Worm (Caenorhabditis elegans): ENCODE data around the gene C05D12.4.

C05D12.4 gene

DNA sequence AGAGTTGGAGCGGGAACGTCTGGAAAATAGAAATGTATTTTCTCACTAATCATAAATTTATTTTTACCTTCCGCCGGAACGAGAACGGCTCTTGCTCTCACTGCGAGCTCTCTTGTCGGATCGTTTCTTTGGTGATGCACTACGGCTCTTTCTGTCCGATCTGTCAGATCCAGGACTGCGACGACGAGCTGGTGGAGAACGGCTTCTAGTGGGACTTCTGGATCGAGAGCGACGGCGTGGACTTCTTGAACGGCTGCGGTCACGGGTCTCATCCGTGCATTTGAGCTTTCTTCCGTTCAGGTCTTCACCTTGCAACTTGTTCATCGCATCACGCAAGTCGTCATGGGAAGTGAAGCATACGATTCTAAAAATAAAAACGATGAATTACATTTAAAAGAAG, 20.1 kb downstream of the C05D12.4 start:
- no peak for TF ChIP-seq F13C5.2 (tag; optimal IDR thresholded peaks at IDR 0.05)
- no peak for TF ChIP-seq ama-1 (optimal IDR thresholded peaks at IDR 0.05)
- no peak for TF ChIP-seq tbx-11 (GFP tag; IDR thresholded peaks at IDR 0.05)
- TF ChIP-seq tbx-37 (GFP tag; conservative IDR thresholded peaks at IDR 0.05), result no peak
- no peak for TF ChIP-seq hmbx-1 (tag; optimal IDR thresholded peaks at IDR 0.05)
- no peak for TF ChIP-seq flt-1 (GFP tag; IDR thresholded peaks at IDR 0.05)
- TF ChIP-seq pes-1 (GFP tag; IDR thresholded peaks at IDR 0.05), result no peak
- no peak for TF ChIP-seq B0310.2 (tag; optimal IDR thresholded peaks at IDR 0.05)
- no peak for TF ChIP-seq ceh-13 (GFP tag; optimal IDR thresholded peaks at IDR 0.05)
- TF ChIP-seq ceh-36 (tag; optimal IDR thresholded peaks at IDR 0.05), result no peak

DNA sequence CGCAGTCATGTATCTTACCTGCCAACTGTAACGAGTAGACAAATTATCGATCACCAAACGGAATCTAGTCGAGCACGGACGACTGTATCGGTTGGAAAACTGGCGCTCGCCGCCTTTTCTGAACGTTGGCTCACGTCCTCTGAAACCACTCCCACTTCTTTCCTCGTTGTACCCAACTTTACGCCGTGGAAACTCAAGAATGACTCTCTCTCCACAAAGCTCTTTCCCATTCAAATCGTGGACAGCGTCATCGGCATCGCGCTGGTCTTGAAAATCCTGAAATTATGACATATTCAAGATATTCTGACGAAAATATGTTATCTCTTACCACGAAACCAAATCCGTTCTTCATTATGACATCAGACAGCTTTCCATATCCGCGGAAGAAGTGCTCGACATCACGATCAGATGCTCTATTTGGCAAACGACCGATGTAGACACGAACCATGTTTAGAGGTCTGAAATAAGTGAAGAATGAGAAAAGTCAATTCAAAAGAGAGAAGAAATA, 20.9 kb downstream of the C05D12.4 start, which contains the start of gene rsp-2:
Gene rsp-2 (minus strand): TSS at position 458 of the 508 bp plus-strand sequence.
- TF ChIP-seq aly-1 (tag; optimal IDR thresholded peaks at IDR 0.05), result no peak
- TF ChIP-seq hmg-4 (GFP tag; optimal IDR thresholded peaks at IDR 0.05), result no peak
- no peak for TF ChIP-seq pes-1 (GFP tag; IDR thresholded peaks at IDR 0.05)
- no peak for TF ChIP-seq tra-4 (tag; optimal IDR thresholded peaks at IDR 0.05)
- no peak for TF ChIP-seq B0310.2 (tag; optimal IDR thresholded peaks at IDR 0.05)
- TF ChIP-seq hnd-1 (tag; optimal IDR thresholded peaks at IDR 0.05), result no peak

DNA sequence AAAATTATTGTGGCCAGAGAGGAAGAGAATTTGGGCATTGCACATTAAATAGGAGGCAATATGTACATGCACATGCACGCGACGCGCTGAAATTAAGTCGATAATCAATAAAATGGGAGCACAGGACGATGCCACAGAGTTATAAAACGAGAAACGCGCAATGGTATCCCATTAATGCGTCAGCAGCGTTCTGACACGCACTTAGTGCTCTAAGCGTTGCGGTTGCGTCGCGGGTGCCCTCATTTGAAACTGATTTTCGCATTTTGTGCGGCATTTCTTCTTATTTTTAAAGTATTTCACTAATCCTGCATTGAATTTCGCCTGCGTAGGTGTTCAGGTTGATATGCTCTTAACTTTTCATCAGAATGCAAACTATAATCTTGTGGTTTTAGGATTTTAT, 21.3 kb downstream of the C05D12.4 start, which contains the start of gene rsp-1:
Gene rsp-1 (plus strand): TSS at position 338 of the 400 bp plus-strand sequence.
- peak; percentile 48; the same call in 1 of the 2 replicates for TF ChIP-seq scrt-1 (GFP tag; IDR thresholded peaks at IDR 0.05)
- TF ChIP-seq ceh-36 (tag; optimal IDR thresholded peaks at IDR 0.05), result peak; percentile 62
- no peak for TF ChIP-seq hmbx-1 (tag; optimal IDR thresholded peaks at IDR 0.05)
- TF ChIP-seq tra-4 (tag; optimal IDR thresholded peaks at IDR 0.05), result peak; percentile 30
- TF ChIP-seq ama-1 (optimal IDR thresholded peaks at IDR 0.05), result no peak
- TF ChIP-seq F13C5.2 (tag; optimal IDR thresholded peaks at IDR 0.05), result peak; percentile 4
- no peak for TF ChIP-seq B0310.2 (tag; optimal IDR thresholded peaks at IDR 0.05)
- TF ChIP-seq aly-1 (tag; optimal IDR thresholded peaks at IDR 0.05), result peak; percentile 73
- TF ChIP-seq ets-7 (tag; optimal IDR thresholded peaks at IDR 0.05), result no peak
- TF ChIP-seq tbx-37 (GFP tag; conservative IDR thresholded peaks at IDR 0.05), result 0 out of 2 replicates have a peak, but pooled peaks have one; percentile 8
- TF ChIP-seq hnd-1 (tag; optimal IDR thresholded peaks at IDR 0.05), result no peak
- TF ChIP-seq pes-1 (GFP tag; IDR thresholded peaks at IDR 0.05), result peak; percentile 54; the same call in 1 of the 2 replicates
- TF ChIP-seq ceh-13 (GFP tag; optimal IDR thresholded peaks at IDR 0.05), result no peak
- no peak for TF ChIP-seq flt-1 (GFP tag; IDR thresholded peaks at IDR 0.05)
- TF ChIP-seq sea-1 (GFP tag; conservative IDR thresholded peaks at IDR 0.05), result no peak
- peak; percentile 55 for TF ChIP-seq hmg-4 (GFP tag; optimal IDR thresholded peaks at IDR 0.05)
- no peak for TF ChIP-seq tbx-11 (GFP tag; IDR thresholded peaks at IDR 0.05)

DNA sequence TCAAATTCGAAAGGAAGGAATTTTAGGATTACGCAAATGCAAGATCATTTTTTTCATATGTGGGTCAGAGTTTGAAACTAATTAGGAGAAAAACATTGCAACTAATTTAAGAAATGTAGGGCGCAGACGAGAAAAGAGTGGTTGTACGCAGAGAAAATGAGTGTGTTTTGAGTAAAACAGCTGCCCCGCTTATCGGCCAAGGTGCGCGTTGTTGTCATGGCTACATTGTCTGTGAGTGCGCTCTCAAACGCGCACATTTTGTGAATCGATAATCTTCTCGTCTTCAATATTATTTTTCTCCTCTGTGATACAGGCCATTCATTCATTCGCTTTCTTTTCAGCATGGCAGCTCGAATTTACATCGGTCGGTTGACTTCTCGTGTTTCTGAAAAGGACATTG, 22.0 kb downstream of the C05D12.4 start:
- TF ChIP-seq sea-1 (GFP tag; conservative IDR thresholded peaks at IDR 0.05), result no peak
- no peak for TF ChIP-seq ceh-13 (GFP tag; optimal IDR thresholded peaks at IDR 0.05)
- TF ChIP-seq flt-1 (GFP tag; IDR thresholded peaks at IDR 0.05), result no peak
- no peak for TF ChIP-seq ets-7 (tag; optimal IDR thresholded peaks at IDR 0.05)

DNA sequence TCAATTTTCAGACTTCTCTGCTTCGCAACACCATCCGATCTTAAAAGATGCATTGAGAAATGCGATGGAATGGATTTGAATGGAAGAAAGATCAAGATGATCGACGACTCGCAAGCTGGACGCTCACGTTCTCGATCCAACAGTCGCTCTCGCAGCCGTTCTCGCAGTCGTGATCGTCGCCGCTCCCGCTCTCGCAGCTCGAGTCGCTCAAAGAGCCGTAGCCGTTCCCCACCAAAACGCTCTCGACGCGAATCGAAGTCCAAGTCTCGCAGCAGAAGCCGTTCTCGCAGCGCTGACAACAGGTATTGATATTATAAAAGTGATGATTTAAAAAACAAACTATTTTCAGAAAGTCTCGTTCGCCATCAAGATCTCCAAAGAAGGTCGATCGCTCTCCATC, 23.5 kb downstream of the C05D12.4 start:
- TF ChIP-seq ama-1 (optimal IDR thresholded peaks at IDR 0.05) (no peak), tra-4 (tag; optimal IDR thresholded peaks at IDR 0.05) (no peak), ets-7 (tag; optimal IDR thresholded peaks at IDR 0.05) (no peak), hmg-4 (GFP tag; optimal IDR thresholded peaks at IDR 0.05) (no peak), sea-1 (GFP tag; conservative IDR thresholded peaks at IDR 0.05) (no peak), hnd-1 (tag; optimal IDR thresholded peaks at IDR 0.05) (no peak), aly-1 (tag; optimal IDR thresholded peaks at IDR 0.05) (no peak), scrt-1 (GFP tag; IDR thresholded peaks at IDR 0.05) (no peak), ceh-13 (GFP tag; optimal IDR thresholded peaks at IDR 0.05) (no peak), B0310.2 (tag; optimal IDR thresholded peaks at IDR 0.05) (no peak), flt-1 (GFP tag; IDR thresholded peaks at IDR 0.05) (no peak), F13C5.2 (tag; optimal IDR thresholded peaks at IDR 0.05) (no peak), tbx-11 (GFP tag; IDR thresholded peaks at IDR 0.05) (no peak)

DNA sequence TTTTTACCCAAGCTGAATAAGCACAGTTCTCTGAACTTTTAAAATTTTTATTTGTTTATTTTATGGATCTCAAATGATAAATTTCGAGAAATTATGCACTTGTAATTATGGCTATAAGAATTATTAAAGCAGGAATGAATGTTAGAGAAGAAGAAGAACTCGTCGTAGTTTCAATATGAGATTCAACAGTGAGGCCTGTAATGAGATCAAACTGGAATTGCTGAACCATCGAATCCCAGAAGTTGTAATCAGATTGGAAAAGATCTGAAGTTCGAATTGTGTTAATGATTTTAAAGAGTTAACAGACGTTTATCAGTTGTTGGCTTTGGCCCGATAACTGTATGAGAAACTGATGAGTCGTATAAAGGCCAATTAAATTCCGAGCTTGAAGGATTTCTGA, 24.0 kb downstream of the C05D12.4 start:
- no peak for TF ChIP-seq aly-1 (tag; optimal IDR thresholded peaks at IDR 0.05)
- TF ChIP-seq ama-1 (optimal IDR thresholded peaks at IDR 0.05), result no peak
- no peak for TF ChIP-seq hnd-1 (tag; optimal IDR thresholded peaks at IDR 0.05)
- TF ChIP-seq sea-1 (GFP tag; conservative IDR thresholded peaks at IDR 0.05), result no peak
- no peak for TF ChIP-seq tbx-11 (GFP tag; IDR thresholded peaks at IDR 0.05)
- TF ChIP-seq F13C5.2 (tag; optimal IDR thresholded peaks at IDR 0.05), result no peak
- TF ChIP-seq B0310.2 (tag; optimal IDR thresholded peaks at IDR 0.05), result no peak
- TF ChIP-seq flt-1 (GFP tag; IDR thresholded peaks at IDR 0.05), result no peak
- TF ChIP-seq scrt-1 (GFP tag; IDR thresholded peaks at IDR 0.05), result no peak
- TF ChIP-seq pes-1 (GFP tag; IDR thresholded peaks at IDR 0.05), result no peak
- TF ChIP-seq ets-7 (tag; optimal IDR thresholded peaks at IDR 0.05), result no peak
- no peak for TF ChIP-seq tbx-37 (GFP tag; conservative IDR thresholded peaks at IDR 0.05)
- no peak for TF ChIP-seq hmg-4 (GFP tag; optimal IDR thresholded peaks at IDR 0.05)
- no peak for TF ChIP-seq tra-4 (tag; optimal IDR thresholded peaks at IDR 0.05)
- no peak for TF ChIP-seq ceh-36 (tag; optimal IDR thresholded peaks at IDR 0.05)
- TF ChIP-seq hmbx-1 (tag; optimal IDR thresholded peaks at IDR 0.05), result no peak
- no peak for TF ChIP-seq ceh-13 (GFP tag; optimal IDR thresholded peaks at IDR 0.05)

DNA sequence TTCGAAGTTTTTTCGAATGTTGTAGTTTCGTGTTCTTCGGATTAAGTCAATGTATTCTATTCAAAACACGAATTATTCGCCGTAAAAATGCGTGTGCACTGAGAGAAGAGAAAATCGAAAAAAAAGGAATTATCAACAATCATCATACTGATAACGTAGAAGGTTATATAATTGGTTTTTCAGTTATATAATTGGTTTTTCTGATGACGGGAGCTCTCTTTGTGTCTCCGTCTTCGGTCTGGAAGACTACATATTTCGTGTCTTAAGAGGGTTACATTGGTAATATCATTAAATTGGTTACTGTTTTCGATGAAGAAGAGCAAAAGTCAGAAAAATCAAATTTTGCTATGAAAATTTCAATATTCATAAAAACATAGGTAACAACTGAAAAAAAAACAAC, 28.2 kb downstream of the C05D12.4 start:
- no peak for TF ChIP-seq sea-1 (GFP tag; conservative IDR thresholded peaks at IDR 0.05)
- TF ChIP-seq pes-1 (GFP tag; IDR thresholded peaks at IDR 0.05), result no peak
- no peak for TF ChIP-seq ceh-13 (GFP tag; optimal IDR thresholded peaks at IDR 0.05)
- no peak for TF ChIP-seq tbx-37 (GFP tag; conservative IDR thresholded peaks at IDR 0.05)
- TF ChIP-seq scrt-1 (GFP tag; IDR thresholded peaks at IDR 0.05), result no peak

DNA sequence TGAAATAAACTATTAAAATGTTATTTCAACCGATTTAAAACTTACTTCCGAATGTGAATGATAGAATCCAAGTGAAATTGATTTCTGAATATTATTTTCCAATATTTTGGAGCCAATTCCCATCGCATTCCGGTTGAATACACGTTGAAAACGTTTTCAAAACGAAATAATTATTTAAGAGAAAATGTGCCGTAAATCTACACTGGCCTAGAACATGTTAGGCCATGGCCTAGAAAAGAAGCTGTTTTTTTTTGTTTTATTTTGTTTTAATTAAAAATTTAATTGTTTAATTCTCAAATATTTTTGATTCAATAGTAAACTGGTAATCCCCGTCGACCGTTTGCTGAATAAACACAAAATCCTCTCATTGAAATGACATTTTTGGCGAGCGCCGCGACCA, 32.2 kb downstream of the C05D12.4 start:
- TF ChIP-seq ceh-36 (tag; optimal IDR thresholded peaks at IDR 0.05), result no peak
- TF ChIP-seq B0310.2 (tag; optimal IDR thresholded peaks at IDR 0.05), result no peak
- no peak for TF ChIP-seq flt-1 (GFP tag; IDR thresholded peaks at IDR 0.05)
- TF ChIP-seq ets-7 (tag; optimal IDR thresholded peaks at IDR 0.05), result no peak
- TF ChIP-seq hnd-1 (tag; optimal IDR thresholded peaks at IDR 0.05), result no peak
- no peak for TF ChIP-seq ceh-13 (GFP tag; optimal IDR thresholded peaks at IDR 0.05)
- TF ChIP-seq F13C5.2 (tag; optimal IDR thresholded peaks at IDR 0.05), result no peak
- TF ChIP-seq sea-1 (GFP tag; conservative IDR thresholded peaks at IDR 0.05), result no peak
- TF ChIP-seq hmg-4 (GFP tag; optimal IDR thresholded peaks at IDR 0.05), result no peak
